Fruit fly (Drosophila melanogaster) Kc167 (cell line): ENCODE data around the gene cav.

Experiments
- h ChIP-seq: fragments of >200 bp; optimal IDR thresholded peaks from 3 replicates; lab custom pipeline; 2018; ENCODE audit warnings: missing external identifiers
- ttk ChIP-seq: sonication (Bioruptor generic); optimal IDR thresholded peaks from 2 replicates; lab custom pipeline; 2017; ENCODE audit warnings: missing external identifiers

- TF ChIP-seq ttk (lab: Kevin White, UChicago) (no peak), h (lab: Kevin White, UChicago) (no peak)
These were observed 43.8 kb downstream of the cav start for dm6 chr3R:24264414-24265363.
